Fruit fly (Drosophila melanogaster): ENCODE data around the gene CG1677.

Gene CG1677

DNA sequence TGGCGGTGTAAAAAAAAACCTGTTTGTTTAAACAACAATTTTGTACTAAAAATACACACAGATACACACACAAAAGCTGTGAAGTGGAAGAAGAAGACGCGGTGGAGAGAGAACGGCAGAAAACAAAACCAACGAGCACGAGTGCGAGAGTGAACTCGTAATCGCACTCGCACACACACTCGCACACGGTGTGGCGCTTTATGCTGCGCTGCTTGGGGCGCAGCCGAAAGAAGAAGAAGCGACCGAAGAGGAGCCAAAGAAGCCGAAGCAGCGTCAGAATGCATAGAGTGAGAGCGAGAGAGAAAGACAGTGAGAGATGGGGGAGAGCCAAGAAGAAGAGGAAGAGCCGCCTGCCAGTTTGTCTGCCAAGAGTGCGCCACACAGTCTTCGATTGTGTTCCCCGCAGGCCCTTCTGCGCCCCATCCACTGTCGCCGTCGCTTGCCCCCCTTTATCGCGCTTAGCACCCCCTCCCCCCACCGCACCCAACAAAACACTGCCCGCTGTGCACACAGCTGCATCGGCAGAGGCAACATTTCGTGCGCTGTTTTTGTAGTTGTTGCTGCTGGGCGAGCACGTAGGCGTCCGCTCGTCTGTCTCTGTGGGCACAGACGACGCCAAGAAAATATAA lies 104.8 kb downstream of the CG1677 start (continued):
- TF ChIP-seq Hmx (GFP tag; optimal IDR thresholded peaks at IDR 0.05) (no peak), Eip74EF (GFP tag; optimal IDR thresholded peaks at IDR 0.05) (no peak), lov (optimal IDR thresholded peaks at IDR 0.05) (no peak), lov (GFP tag; IDR thresholded peaks at IDR 0.05) (no peak), mam (GFP tag; optimal IDR thresholded peaks at IDR 0.05) (no peak), Aef1 (GFP tag; IDR thresholded peaks at IDR 0.05) (peak; percentile 32; the same call in 2 of the 3 replicates), CG1603 (tag; optimal IDR thresholded peaks at IDR 0.05) (no peak), lmd (GFP tag; IDR thresholded peaks at IDR 0.05) (no peak), CG1233 (GFP tag; optimal IDR thresholded peaks at IDR 0.05) (no peak), CG17912 (GFP tag; optimal IDR thresholded peaks at IDR 0.05) (no peak), nom (GFP tag; optimal IDR thresholded peaks at IDR 0.05) (no peak), dm (GFP tag; optimal IDR thresholded peaks at IDR 0.05) (no peak), Poxn (GFP tag; IDR thresholded peaks at IDR 0.05) (no peak), CG10274 (GFP tag; optimal IDR thresholded peaks at IDR 0.05) (no peak), CG4282 (GFP tag; optimal IDR thresholded peaks at IDR 0.05) (no peak), CG31365 (tag; optimal IDR thresholded peaks at IDR 0.05) (no peak), Mrtf (GFP tag; IDR thresholded peaks at IDR 0.05) (no peak), Myb (GFP tag; optimal IDR thresholded peaks at IDR 0.05) (no peak), p53 (GFP tag; optimal IDR thresholded peaks at IDR 0.05) (no peak), CG8765 (GFP tag; IDR thresholded peaks at IDR 0.05) (peak; percentile 45; the same call in 1 of the 2 replicates), emc (GFP tag; optimal IDR thresholded peaks at IDR 0.05) (no peak), CG7745 (tag; optimal IDR thresholded peaks at IDR 0.05) (no peak), Pdp1 (GFP tag; optimal IDR thresholded peaks at IDR 0.05) (peak in 1 of 2 experiments; percentile 57), fd102C (GFP tag; optimal IDR thresholded peaks at IDR 0.05) (no peak), sens-2 (GFP tag; IDR thresholded peaks at IDR 0.05) (no peak), CkIIα-i1 (GFP tag; IDR thresholded peaks at IDR 0.05) (no peak), CG10366 (GFP tag; IDR thresholded peaks at IDR 0.05) (0 out of 2 replicates have a peak, but pooled peaks have one; percentile 6), caup (GFP tag; optimal IDR thresholded peaks at IDR 0.05; ENCODE audit: severe bottlenecking) (no peak), unpg (GFP tag; optimal IDR thresholded peaks at IDR 0.05) (no peak), CG17359 (tag; optimal IDR thresholded peaks at IDR 0.05) (no peak), CG18599 (GFP tag; optimal IDR thresholded peaks at IDR 0.05) (peak; percentile 31), pros (GFP tag; optimal IDR thresholded peaks at IDR 0.05) (peak; percentile 78), CG31388 (GFP tag; optimal IDR thresholded peaks at IDR 0.05) (no peak), slbo (GFP tag; IDR thresholded peaks at IDR 0.05) (0 out of 2 replicates have a peak, but pooled peaks have one; percentile 2), CG7372 (GFP tag; IDR thresholded peaks at IDR 0.05) (no peak), Ptx1 (GFP tag; IDR thresholded peaks at IDR 0.05) (0 out of 2 replicates have a peak, but pooled peaks have one; percentile 16), CG11696 (GFP tag; IDR thresholded peaks at IDR 0.05) (peak; percentile 73), CG7357 (GFP tag; IDR thresholded peaks at IDR 0.05) (no peak), CG12744 (GFP tag; optimal IDR thresholded peaks at IDR 0.05) (no peak), Adf1 (GFP tag; IDR thresholded peaks at IDR 0.05) (peak; percentile 84), Max (GFP tag; optimal IDR thresholded peaks at IDR 0.05) (no peak), CG12391 (tag; optimal IDR thresholded peaks at IDR 0.05) (no peak), PHDP (tag; optimal IDR thresholded peaks at IDR 0.05) (no peak), CG13296 (GFP tag; optimal IDR thresholded peaks at IDR 0.05) (no peak), Awh (GFP tag; IDR thresholded peaks at IDR 0.05) (no peak), Taf1 (GFP tag; IDR thresholded peaks at IDR 0.05) (no peak), hth (optimal IDR thresholded peaks at IDR 0.05) (no peak), CG10959 (GFP tag; IDR thresholded peaks at IDR 0.05) (no peak), br (optimal IDR thresholded peaks at IDR 0.05) (no peak), CrebB (tag; optimal IDR thresholded peaks at IDR 0.05) (no peak), GATAe (GFP tag; conservative IDR thresholded peaks at IDR 0.05) (no peak)

All from whole organism, embryonic.